Worm (Caenorhabditis elegans): Measurements from ENCODE around the gene ZC84.6.

ZC84.6 gene

ce11 chrIII:9228190-9228589, 28.7 kb upstream of the ZC84.6 start:
- TF ChIP-seq alr-1 (tag; optimal IDR thresholded peaks at IDR 0.05) (no peak), sma-9 (GFP tag; optimal IDR thresholded peaks at IDR 0.05) (peak; percentile 3), sma-9 (tag; optimal IDR thresholded peaks at IDR 0.05) (no peak), snpc-4 (tag; optimal IDR thresholded peaks at IDR 0.05) (no peak), lin-13 (GFP tag; optimal IDR thresholded peaks at IDR 0.05) (peak; percentile 48), unc-55 (GFP tag; optimal IDR thresholded peaks at IDR 0.05) (peak; percentile 82), nhr-6 (tag; optimal IDR thresholded peaks at IDR 0.05) (no peak), nhr-10 (tag; optimal IDR thresholded peaks at IDR 0.05) (no peak), nhr-77 (tag; optimal IDR thresholded peaks at IDR 0.05) (no peak), zag-1 (tag; optimal IDR thresholded peaks at IDR 0.05) (no peak), nhr-129 (tag; optimal IDR thresholded peaks at IDR 0.05) (peak; percentile 65), nhr-21 (tag; optimal IDR thresholded peaks at IDR 0.05) (no peak), unc-39 (tag; optimal IDR thresholded peaks at IDR 0.05) (no peak), mab-5 (tag; optimal IDR thresholded peaks at IDR 0.05) (no peak), elt-1 (tag; optimal IDR thresholded peaks at IDR 0.05) (no peak), blmp-1 (tag; optimal IDR thresholded peaks at IDR 0.05; ENCODE audit: insufficient read depth) (no peak), mdl-1 (tag; optimal IDR thresholded peaks at IDR 0.05) (no peak), ceh-82 (tag; optimal IDR thresholded peaks at IDR 0.05) (no peak), R02D3.7 (tag; optimal IDR thresholded peaks at IDR 0.05) (no peak), ceh-16 (tag; optimal IDR thresholded peaks at IDR 0.05) (no peak), nhr-25 (tag; optimal IDR thresholded peaks at IDR 0.05) (no peak), gmeb-1 (tag; optimal IDR thresholded peaks at IDR 0.05) (peak; percentile 75), fos-1 (tag; optimal IDR thresholded peaks at IDR 0.05) (no peak), sem-4 (tag; optimal IDR thresholded peaks at IDR 0.05) (no peak), crh-2 (tag; optimal IDR thresholded peaks at IDR 0.05) (no peak), peb-1 (tag; optimal IDR thresholded peaks at IDR 0.05) (no peak), ztf-11 (tag; optimal IDR thresholded peaks at IDR 0.05) (no peak), nhr-12 (tag; optimal IDR thresholded peaks at IDR 0.05) (no peak), ZK546.5 (tag; optimal IDR thresholded peaks at IDR 0.05) (no peak), skn-1 (tag; optimal IDR thresholded peaks at IDR 0.05) (no peak), ztf-4 (tag; optimal IDR thresholded peaks at IDR 0.05) (no peak), lsy-2 (tag; optimal IDR thresholded peaks at IDR 0.05) (peak in 1 of 2 experiments; percentile 71), mbf-1 (tag; optimal IDR thresholded peaks at IDR 0.05) (no peak), lin-39 (tag; optimal IDR thresholded peaks at IDR 0.05) (no peak), dmd-4 (tag; optimal IDR thresholded peaks at IDR 0.05) (no peak), unc-62 (GFP tag; optimal IDR thresholded peaks at IDR 0.05) (no peak), elt-3 (tag; optimal IDR thresholded peaks at IDR 0.05) (no peak), Y55F3AM.14 (GFP tag; optimal IDR thresholded peaks at IDR 0.05) (no peak), lin-11 (tag; optimal IDR thresholded peaks at IDR 0.05) (no peak), ztf-1 (GFP tag; conservative IDR thresholded peaks at IDR 0.05) (no peak), C34F6.9 (tag; optimal IDR thresholded peaks at IDR 0.05) (peak; percentile 61), aly-2 (tag; optimal IDR thresholded peaks at IDR 0.05) (no peak)

ce11 chrIII:9224986-9225385, 25.5 kb upstream of the ZC84.6 start:
- TF ChIP-seq F13H6.1 (tag; optimal IDR thresholded peaks at IDR 0.05) (no peak), ama-1 (optimal IDR thresholded peaks at IDR 0.05) (no peak), elt-3 (tag; optimal IDR thresholded peaks at IDR 0.05) (no peak), egl-27 (tag; optimal IDR thresholded peaks at IDR 0.05) (no peak), nhr-10 (tag; optimal IDR thresholded peaks at IDR 0.05) (no peak), nhr-12 (tag; optimal IDR thresholded peaks at IDR 0.05) (no peak), lin-39 (tag; optimal IDR thresholded peaks at IDR 0.05) (no peak), dmd-4 (tag; optimal IDR thresholded peaks at IDR 0.05) (no peak), ztf-1 (GFP tag; conservative IDR thresholded peaks at IDR 0.05) (no peak), zag-1 (tag; optimal IDR thresholded peaks at IDR 0.05) (no peak), blmp-1 (tag; optimal IDR thresholded peaks at IDR 0.05; ENCODE audit: insufficient read depth) (no peak), sma-9 (GFP tag; optimal IDR thresholded peaks at IDR 0.05) (no peak), sma-9 (tag; optimal IDR thresholded peaks at IDR 0.05) (no peak), skn-1 (tag; optimal IDR thresholded peaks at IDR 0.05) (no peak), ZK546.5 (tag; optimal IDR thresholded peaks at IDR 0.05) (no peak), nhr-11 (tag; optimal IDR thresholded peaks at IDR 0.05) (no peak), nhr-237 (tag; optimal IDR thresholded peaks at IDR 0.05) (no peak), unc-62 (GFP tag; optimal IDR thresholded peaks at IDR 0.05) (no peak), ztf-11 (tag; optimal IDR thresholded peaks at IDR 0.05) (no peak), mbf-1 (tag; optimal IDR thresholded peaks at IDR 0.05) (no peak)
